Worm (Caenorhabditis elegans) whole organism, mixed stage, embryonic: ENCODE measurements around the gene spsb-2.

ENCODE experiments used
- drap-1 ChIP-seq: fragments of 200-800 bp; sonication (Bioruptor generic); optimal IDR thresholded peaks from 3 replicates; lab custom pipeline; 2018; ENCODE audit warnings: mild to moderate bottlenecking, missing genetic modification characterization, missing compliant biosample characterization
- hlh-1 ChIP-seq: fragments of 150-350 bp; optimal IDR thresholded peaks from 2 replicates; lab custom pipeline; 2014; ENCODE audit warnings: missing biosample characterization, missing genetic modification reagents, missing genetic modification characterization
- nhr-12 ChIP-seq: fragments of 150-350 bp; optimal IDR thresholded peaks from 2 replicates; lab custom pipeline; 2014; ENCODE audit warnings: missing biosample characterization, missing genetic modification characterization
- nhr-237 ChIP-seq: fragments of 150-350 bp; optimal IDR thresholded peaks from 2 replicates; lab custom pipeline; 2014; ENCODE audit warnings: missing biosample characterization, missing genetic modification characterization
- nhr-76 ChIP-seq: sonication (generic microtip); optimal IDR thresholded peaks from 2 replicates; lab custom pipeline; 2017; ENCODE audit warnings: missing biosample characterization, missing genetic modification characterization
- pha-4 ChIP-seq: fragments of 150-350 bp; optimal IDR thresholded peaks from 2 replicates; lab custom pipeline; 2018; ENCODE audit warnings: missing biosample characterization, missing genetic modification reagents, missing genetic modification characterization
- sptf-1 ChIP-seq: sonication (generic microtip); optimal IDR thresholded peaks from 2 replicates; lab custom pipeline; 2017; ENCODE audit warnings: mild to moderate bottlenecking, missing genetic modification characterization, moderate library complexity, missing compliant biosample characterization
- unc-39 ChIP-seq: fragments of 150-350 bp; optimal IDR thresholded peaks from 2 replicates; lab custom pipeline; 2014; ENCODE audit warnings: missing biosample characterization, missing genetic modification characterization
- unc-62 ChIP-seq: fragments of 150-350 bp; optimal IDR thresholded peaks from 2 replicates; lab custom pipeline; 2014; ENCODE audit warnings: missing biosample characterization, missing genetic modification reagents, missing genetic modification characterization

DNA sequence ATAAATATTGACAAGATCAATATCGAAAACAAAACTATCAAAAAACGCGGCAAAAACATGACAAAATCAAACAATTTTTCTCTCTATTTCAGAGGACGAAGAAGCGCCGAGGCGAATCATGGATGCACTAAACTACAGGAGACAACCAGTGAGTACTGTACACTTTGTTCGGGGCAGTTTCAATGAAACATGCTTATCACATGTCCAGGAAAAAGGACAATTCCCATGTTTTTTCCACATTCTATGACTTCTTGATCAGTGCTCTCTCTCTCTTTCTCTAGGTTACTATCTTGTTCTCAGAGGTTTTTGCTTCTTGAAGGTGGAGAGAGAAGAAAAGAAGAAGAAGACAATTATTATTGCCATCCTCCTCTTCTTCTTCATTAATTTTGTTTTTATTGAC lies 32.6 kb upstream of the spsb-2 start:
- TF ChIP-seq nhr-76 (tag; lab: Kevin White, UChicago) (no peak), unc-39 (tag; lab: Kevin White, UChicago) (no peak), drap-1 (GFP tag; lab: Kevin White, UChicago) (no peak), nhr-237 (tag; lab: Kevin White, UChicago) (no peak), pha-4 (tag; lab: Kevin White, UChicago) (no peak), unc-62 (GFP tag; lab: Kevin White, UChicago) (no peak), nhr-12 (tag; lab: Kevin White, UChicago) (no peak), sptf-1 (no peak), hlh-1 (no peak)
